Fruit fly (Drosophila melanogaster): ENCODE measurements around the gene Jon66Ci.
A peak's percentile ranks its signal among the peaks of the same experiment; 100 is the strongest.

The Jon66Ci gene

DNA sequence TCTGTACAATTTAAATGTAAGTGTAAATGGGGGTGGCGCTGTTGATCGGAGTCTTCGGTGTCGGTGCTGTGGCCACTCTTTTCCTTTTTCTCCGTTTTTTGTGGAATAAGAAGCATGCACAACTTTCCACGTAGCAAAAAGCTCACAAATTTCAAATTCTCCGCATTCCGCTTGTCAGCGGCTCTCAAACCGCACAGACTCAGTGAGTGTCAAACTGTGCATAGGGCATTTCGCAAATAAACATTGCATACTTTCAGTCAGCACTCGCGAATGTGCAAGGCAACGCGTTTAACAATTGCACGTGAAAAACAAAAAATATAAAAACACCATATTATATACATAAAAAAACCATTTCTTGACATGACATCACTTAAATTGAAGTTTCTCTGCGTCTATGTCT is 3.6 kb downstream of the Jon66Ci start (continued):
- TF ChIP-seq ap (GFP tag; IDR thresholded peaks at IDR 0.05) (no peak), CG8281 (tag; optimal IDR thresholded peaks at IDR 0.05) (no peak), crp (GFP tag; optimal IDR thresholded peaks at IDR 0.05) (no peak), dm (GFP tag; optimal IDR thresholded peaks at IDR 0.05) (no peak), mirr (GFP tag; optimal IDR thresholded peaks at IDR 0.05) (no peak), CG6791 (GFP tag; IDR thresholded peaks at IDR 0.05; ENCODE audit: partially characterized antibody) (peak; percentile 63), lab (GFP tag; optimal IDR thresholded peaks at IDR 0.05) (no peak), Sry-δ (GFP tag; optimal IDR thresholded peaks at IDR 0.05) (no peak), prd (optimal IDR thresholded peaks at IDR 0.05) (no peak), prd (GFP tag; IDR thresholded peaks at IDR 0.05) (0 out of 3 replicates have a peak, but pooled peaks have one; percentile 28), CG12299 (tag; optimal IDR thresholded peaks at IDR 0.05) (no peak), zf30C (GFP tag; optimal IDR thresholded peaks at IDR 0.05) (no peak), vfl (GFP tag; optimal IDR thresholded peaks at IDR 0.05) (no peak), CG3847 (GFP tag; IDR thresholded peaks at IDR 0.05) (no peak), CG12236 (GFP tag; optimal IDR thresholded peaks at IDR 0.05) (no peak), CG4854 (GFP tag; optimal IDR thresholded peaks at IDR 0.05) (no peak), NC2β (GFP tag; optimal IDR thresholded peaks at IDR 0.05) (no peak), knrl (GFP tag; IDR thresholded peaks at IDR 0.05; ENCODE audit: partially characterized antibody) (peak; percentile 63), bbx (GFP tag; IDR thresholded peaks at IDR 0.05; ENCODE audit: partially characterized antibody) (peak; percentile 46; the same call in 1 of the 2 replicates), CG10979 (tag; optimal IDR thresholded peaks at IDR 0.05) (no peak), gsb-n (tag; optimal IDR thresholded peaks at IDR 0.05) (no peak), CG8944 (GFP tag; optimal IDR thresholded peaks at IDR 0.05) (no peak), CG10274 (GFP tag; optimal IDR thresholded peaks at IDR 0.05) (no peak), lilli (GFP tag; optimal IDR thresholded peaks at IDR 0.05) (no peak), CG5953 (GFP tag; IDR thresholded peaks at IDR 0.05) (no peak), caup (GFP tag; optimal IDR thresholded peaks at IDR 0.05; ENCODE audit: severe bottlenecking) (no peak), stc (GFP tag; IDR thresholded peaks at IDR 0.05) (no peak), CG14667 (GFP tag; IDR thresholded peaks at IDR 0.05) (no peak), CG10267 (tag; optimal IDR thresholded peaks at IDR 0.05) (no peak), bigmax (GFP tag; optimal IDR thresholded peaks at IDR 0.05) (no peak), repo (GFP tag; optimal IDR thresholded peaks at IDR 0.05) (no peak), Chrac-16 (GFP tag; optimal IDR thresholded peaks at IDR 0.05) (no peak), z (GFP tag; IDR thresholded peaks at IDR 0.05) (no peak), Dip3 (GFP tag; optimal IDR thresholded peaks at IDR 0.05) (no peak), CG13624 (GFP tag; optimal IDR thresholded peaks at IDR 0.05) (no peak), mam (GFP tag; optimal IDR thresholded peaks at IDR 0.05) (no peak), CG12155 (GFP tag; optimal IDR thresholded peaks at IDR 0.05) (no peak), CG6854 (GFP tag; optimal IDR thresholded peaks at IDR 0.05) (peak; percentile 53), CG12219 (GFP tag; optimal IDR thresholded peaks at IDR 0.05) (no peak), slou (GFP tag; optimal IDR thresholded peaks at IDR 0.05) (no peak), CG8765 (GFP tag; IDR thresholded peaks at IDR 0.05) (no peak), CG8290 (GFP tag; optimal IDR thresholded peaks at IDR 0.05) (no peak), CG8290 (tag; optimal IDR thresholded peaks at IDR 0.05) (no peak), gcm (GFP tag; optimal IDR thresholded peaks at IDR 0.05) (no peak), Hand (GFP tag; optimal IDR thresholded peaks at IDR 0.05) (no peak), CG42726 (GFP tag; IDR thresholded peaks at IDR 0.05; ENCODE audit: partially characterized antibody) (peak; percentile 53; the same call in 1 of the 2 replicates), Taf1 (GFP tag; IDR thresholded peaks at IDR 0.05) (no peak), eve (GFP tag; optimal IDR thresholded peaks at IDR 0.05) (no peak), BEAF-32 (GFP tag; optimal IDR thresholded peaks at IDR 0.05) (no peak), al (GFP tag; IDR thresholded peaks at IDR 0.05) (no peak), fd96Cb (tag; optimal IDR thresholded peaks at IDR 0.05) (no peak), amos (GFP tag; IDR thresholded peaks at IDR 0.05; ENCODE audit: partially characterized antibody) (peak; percentile 56)

Data from whole organism, embryonic.